Worm (Caenorhabditis elegans) whole organism, young adult: Measurements from ENCODE around the gene Y53C12A.3.

Source experiments
- B0035.1 ChIP-seq: sonication (generic microtip); optimal IDR thresholded peaks from 2 replicates; lab custom pipeline; 2016; ENCODE audit warnings: missing genetic modification characterization, mild to moderate bottlenecking, missing compliant biosample characterization, missing genotype, missing genetic modification reagents
- D2030.7 ChIP-seq: fragments of 200-800 bp; sonication (Bioruptor generic); IDR thresholded peaks from 2 replicates; pipeline ENCODE4 v1.3.6; 2022; ENCODE audit warnings: missing genetic modification reagents, missing genetic modification characterization, missing compliant biosample characterization
- F22D6.2 ChIP-seq: sonication (generic microtip); optimal IDR thresholded peaks from 2 replicates; lab custom pipeline; 2016; ENCODE audit warnings: mild to moderate bottlenecking, missing genetic modification characterization, missing compliant biosample characterization
- F33H1.4 ChIP-seq: fragments of 200-800 bp; sonication (Bioruptor generic); IDR thresholded peaks from 2 replicates; pipeline ENCODE4 v1.3.6; 2022; ENCODE audit warnings: missing genetic modification reagents, missing genetic modification characterization, missing compliant biosample characterization
- egrh-3 ChIP-seq: fragments of 200-800 bp; sonication (Bioruptor generic); IDR thresholded peaks from 2 replicates; pipeline ENCODE4 v1.3.6; 2022; ENCODE audit warnings: missing genetic modification reagents, missing genetic modification characterization, missing compliant biosample characterization
- ekl-4 ChIP-seq: fragments of 200-800 bp; sonication (Bioruptor generic); IDR thresholded peaks from 2 replicates; pipeline ENCODE4 v1.3.6; 2022; ENCODE audit warnings: missing genetic modification reagents, missing genetic modification characterization, missing compliant biosample characterization
- lsy-27 ChIP-seq: sonication (generic microtip); optimal IDR thresholded peaks from 2 replicates; lab custom pipeline; 2017; ENCODE audit warnings: missing genetic modification characterization, mild to moderate bottlenecking, missing compliant biosample characterization, antibody characterized with exemption, missing genotype, borderline replicate concordance; ENCODE audit not compliant: insufficient read depth
- nhr-179 ChIP-seq: sonication (generic microtip); optimal IDR thresholded peaks from 2 replicates; lab custom pipeline; 2016; ENCODE audit warnings: mild to moderate bottlenecking, missing genetic modification characterization, missing compliant biosample characterization
- nhr-90 ChIP-seq: sonication (generic microtip); optimal IDR thresholded peaks from 2 replicates; lab custom pipeline; 2016; ENCODE audit warnings: missing genotype, mild to moderate bottlenecking, missing genetic modification characterization, missing compliant biosample characterization
- pha-4 ChIP-seq: fragments of 150-350 bp; sonication (generic microtip); optimal IDR thresholded peaks from 2 replicates; lab custom pipeline; 2014; ENCODE audit warnings: missing biosample characterization, missing genetic modification reagents, missing genetic modification characterization
- rcor-1 ChIP-seq: fragments of 200-800 bp; sonication (Bioruptor generic); IDR thresholded peaks from 2 replicates; pipeline ENCODE4 v1.3.6; 2022; ENCODE audit warnings: missing genetic modification reagents, missing genetic modification characterization, missing compliant biosample characterization
- rec-8 ChIP-seq, 2 experiments: sonication (generic microtip); optimal IDR thresholded peaks; 2 replicates each; lab custom pipeline; 2016; ENCODE audit warnings: mild to moderate bottlenecking in 2 of 2, missing genetic modification characterization in 2 of 2, missing genetic modification reagents in 2 of 2, missing genotype in 2 of 2, missing biosample characterization in 1 of 2, missing compliant biosample characterization in 1 of 2, moderate library complexity in 1 of 2
- snpc-4 ChIP-seq, 5 experiments: fragments of 150-350 bp in 1 of 5; sonication (generic microtip) in 4 of 5; optimal IDR thresholded peaks; 2 replicates each; lab custom pipeline; 2014 to 2018; ENCODE audit warnings: missing genetic modification characterization in 5 of 5, missing biosample characterization in 3 of 5, antibody characterized with exemption in 2 of 5, mild to moderate bottlenecking in 2 of 5, missing compliant biosample characterization in 2 of 5, missing genotype in 2 of 5, moderate library complexity in 2 of 5, missing genetic modification reagents in 1 of 5
- sptf-2 ChIP-seq: fragments of 200-800 bp; sonication (Bioruptor generic); optimal IDR thresholded peaks from 2 replicates; lab custom pipeline; 2018; ENCODE audit warnings: mild to moderate bottlenecking, missing genetic modification characterization, missing compliant biosample characterization

- TF ChIP-seq nhr-90 (tag; lab: Kevin White, UChicago), result no peak
- no peak for TF ChIP-seq ekl-4 (GFP tag; lab: Robert Waterston, UW)
- no peak for TF ChIP-seq pha-4 (tag; lab: Kevin White, UChicago)
- no peak for TF ChIP-seq egrh-3 (GFP tag; lab: Robert Waterston, UW)
- TF ChIP-seq lsy-27 (tag; lab: Kevin White, UChicago), result no peak
- no peak for TF ChIP-seq sptf-2 (GFP tag; lab: Kevin White, UChicago)
- no peak for TF ChIP-seq rcor-1 (GFP tag; lab: Robert Waterston, UW)
- TF ChIP-seq B0035.1, result no peak
- no peak for TF ChIP-seq rec-8 (tag; optimal IDR thresholded peaks at IDR 0.05; lab: Kevin White, UChicago)
- TF ChIP-seq F22D6.2, result no peak
- no peak for TF ChIP-seq F33H1.4
- TF ChIP-seq D2030.7, result no peak
- no peak for TF ChIP-seq snpc-4 (GFP tag; optimal IDR thresholded peaks at IDR 0.05; lab: Kevin White, UChicago)
- TF ChIP-seq snpc-4 (tag; optimal IDR thresholded peaks at IDR 0.05; lab: Kevin White, UChicago), result no peak
- no peak for TF ChIP-seq nhr-179 (tag; lab: Kevin White, UChicago)
These were observed 28.6 kb downstream of the Y53C12A.3 start for ce11 chrII:9677470-9677869.
